Worm (Caenorhabditis elegans) whole organism, L4/young adult: ENCODE results near the gene spl-1.

Experiments used
- W03F9.2 ChIP-seq: fragments of 150-350 bp; optimal IDR thresholded peaks from 2 replicates; lab custom pipeline; 2014; ENCODE audit warnings: missing biosample characterization, missing genetic modification characterization
- dao-5 ChIP-seq: sonication (generic microtip); optimal IDR thresholded peaks from 2 replicates; lab custom pipeline; 2016; ENCODE audit warnings: missing genotype, missing genetic modification characterization, moderate library complexity, missing compliant biosample characterization
- him-1 ChIP-seq: sonication (generic microtip); optimal IDR thresholded peaks from 2 replicates; lab custom pipeline; 2016; ENCODE audit warnings: missing genotype, missing genetic modification reagents, missing genetic modification characterization, missing compliant biosample characterization

DNA sequence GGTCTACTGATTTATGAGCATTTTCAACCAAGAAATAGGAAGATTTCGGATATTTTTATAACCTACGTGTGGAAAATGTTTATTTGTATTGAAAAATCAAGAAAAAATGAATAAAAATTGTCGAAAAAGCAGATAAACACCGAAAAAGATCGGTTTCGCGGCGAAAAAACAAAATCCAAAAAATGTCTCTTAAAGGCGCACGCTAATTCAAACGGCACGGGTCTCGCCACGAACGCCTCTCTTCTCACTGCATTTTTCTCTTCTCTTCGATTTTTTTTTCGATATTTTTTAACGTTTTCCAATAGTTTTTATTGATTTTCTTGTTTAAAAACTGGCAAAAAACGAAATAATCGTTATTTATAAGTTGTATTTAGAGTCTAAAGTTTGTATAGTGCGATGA is 42.6 kb upstream of the spl-1 start:
- peak; percentile 67 for TF ChIP-seq W03F9.2 (tag; lab: Kevin White, UChicago)
- TF ChIP-seq dao-5 (tag; lab: Kevin White, UChicago), result no peak
- TF ChIP-seq him-1, result no peak
